Worm (Caenorhabditis elegans) whole organism, mixed stage, embryonic: Measurements from ENCODE around the gene srw-87.
"Not testable (repeated sequence)": the region's sequence is repeated elsewhere in the genome, so short reads cannot be mapped to it uniquely, and the experiment has no call there.

Experiments used
- ceh-43 ChIP-seq: fragments of 200-800 bp; sonication (Bioruptor generic); optimal IDR thresholded peaks from 2 replicates; lab custom pipeline; 2018; ENCODE audit warnings: mild to moderate bottlenecking, missing genetic modification characterization, moderate library complexity, missing compliant biosample characterization
- nhr-76 ChIP-seq: sonication (generic microtip); optimal IDR thresholded peaks from 2 replicates; lab custom pipeline; 2017; ENCODE audit warnings: missing biosample characterization, missing genetic modification characterization
- pha-4 ChIP-seq: fragments of 150-350 bp; optimal IDR thresholded peaks from 2 replicates; lab custom pipeline; 2018; ENCODE audit warnings: missing biosample characterization, missing genetic modification reagents, missing genetic modification characterization

Gene srw-87

DNA sequence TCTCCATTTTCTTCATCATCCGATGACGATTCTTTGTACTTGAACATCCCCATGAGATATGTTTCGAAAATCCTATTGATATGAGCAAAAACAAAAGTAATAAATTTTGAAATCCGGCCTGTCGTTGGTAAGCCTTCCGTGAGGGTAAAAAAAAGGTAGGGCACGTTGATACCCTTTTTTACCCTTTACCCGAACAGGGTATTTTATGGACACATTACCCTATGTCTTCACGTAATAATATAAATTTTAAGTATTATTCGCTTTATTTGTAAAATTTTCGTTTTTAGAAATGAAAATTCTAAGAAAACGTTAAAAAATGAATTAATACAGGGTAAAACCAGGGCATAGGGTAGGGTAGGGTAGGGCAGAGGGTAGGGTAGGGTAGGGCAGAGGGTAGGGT, 47.3 kb downstream of the srw-87 start, which contains the start of gene F13A7.7:
Gene F13A7.7 (minus strand): TSS at position 101 of the 400 bp plus-strand sequence.
- TF ChIP-seq ceh-43 (GFP tag; lab: Kevin White, UChicago); nhr-76 (tag; lab: Kevin White, UChicago); pha-4 (tag; lab: Kevin White, UChicago): not testable (repeated sequence)
